Worm (Caenorhabditis elegans) whole organism, young adult: ENCODE results near the gene srh-281.

Experiments
- C17E4.6 ChIP-seq: fragments of 200-800 bp; sonication (Bioruptor generic); IDR thresholded peaks from 2 replicates; pipeline ENCODE4 v1.3.6; 2022; ENCODE audit warnings: missing genetic modification reagents, missing genetic modification characterization, missing compliant biosample characterization
- F57C9.4 ChIP-seq: sonication (generic microtip); optimal IDR thresholded peaks from 2 replicates; lab custom pipeline; 2017; ENCODE audit warnings: mild to moderate bottlenecking, missing genetic modification characterization, missing compliant biosample characterization
- madf-3 ChIP-seq: fragments of 200-800 bp; sonication (Bioruptor generic); IDR thresholded peaks from 2 replicates; pipeline ENCODE4 v1.3.6; 2022; ENCODE audit warnings: missing genetic modification reagents, missing genetic modification characterization, missing compliant biosample characterization
- nfya-2 ChIP-seq: fragments of 200-800 bp; sonication (Bioruptor generic); IDR thresholded peaks from 2 replicates; pipeline ENCODE4 v1.3.6; 2022; ENCODE audit warnings: missing genetic modification reagents, missing genetic modification characterization, missing compliant biosample characterization
- pha-4 ChIP-seq: fragments of 150-350 bp; sonication (generic microtip); optimal IDR thresholded peaks from 2 replicates; lab custom pipeline; 2014; ENCODE audit warnings: missing biosample characterization, missing genetic modification reagents, missing genetic modification characterization
- ztf-26 ChIP-seq: sonication (generic microtip); optimal IDR thresholded peaks from 2 replicates; lab custom pipeline; 2017; ENCODE audit warnings: missing genetic modification characterization, missing compliant biosample characterization

ce11 chrV:16158391-16158790, 32.2 kb upstream of the srh-281 start, which contains the start of gene str-99:
- TF ChIP-seq nfya-2 = no peak
- TF ChIP-seq pha-4 (tag; lab: Kevin White, UChicago) = no peak
- TF ChIP-seq C17E4.6 (GFP tag; lab: Robert Waterston, UW) = no peak
- no peak for TF ChIP-seq F57C9.4
- TF ChIP-seq ztf-26 (tag; lab: Kevin White, UChicago) = no peak
- no peak for TF ChIP-seq madf-3
